Worm (Caenorhabditis elegans): ENCODE results near the gene F40E10.5.

The F40E10.5 gene

DNA sequence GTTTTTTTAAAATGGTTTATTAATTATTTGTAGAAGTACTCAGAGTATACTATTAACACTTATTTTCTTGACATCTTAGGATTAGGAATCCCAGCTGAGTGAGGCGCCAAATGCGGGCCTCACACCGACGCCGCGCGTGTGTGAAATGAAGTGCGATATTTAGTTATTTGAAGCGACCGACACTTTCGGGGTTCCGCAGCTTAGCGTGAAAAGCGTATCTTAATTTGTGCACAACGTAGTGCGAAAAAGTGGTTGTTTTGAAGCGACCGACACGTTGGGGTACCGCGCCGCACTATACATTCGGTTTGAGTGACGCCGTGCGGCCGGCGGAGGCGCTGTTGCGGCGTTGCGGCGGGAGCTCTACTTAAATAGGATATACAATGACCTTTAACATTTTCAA is 3.3 kb downstream of the F40E10.5 start:
- no peak for TF ChIP-seq unc-62 (GFP tag; optimal IDR thresholded peaks at IDR 0.05)

DNA sequence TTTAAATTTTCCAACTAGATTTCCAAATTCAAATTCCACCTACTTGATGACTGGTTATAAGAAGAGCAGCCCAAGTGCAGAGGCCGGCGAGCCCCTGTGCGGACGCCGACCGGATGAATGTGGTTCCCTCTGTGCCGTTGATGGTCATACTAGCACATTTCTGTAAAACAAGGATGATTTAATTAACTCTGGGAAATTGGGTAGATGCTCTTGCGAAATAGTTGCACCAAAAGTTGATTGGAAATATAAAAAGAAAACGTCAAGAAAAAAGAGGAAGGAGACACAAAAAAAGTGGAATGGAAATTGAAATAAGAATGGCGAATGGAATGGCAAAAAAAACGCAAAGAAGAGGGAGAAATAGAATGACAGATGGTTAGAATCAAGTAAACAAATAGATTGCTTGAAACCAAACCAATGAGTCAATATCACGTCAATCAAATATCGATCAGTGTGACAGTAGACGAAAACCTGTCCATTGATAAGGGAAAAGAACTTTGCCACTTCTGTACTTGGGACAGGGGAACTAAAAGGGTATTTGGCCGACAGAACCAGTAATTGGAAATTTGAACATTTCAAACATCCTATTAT is 5.2 kb downstream of the F40E10.5 start, which contains the start of gene tmem-184:
Gene tmem-184, minus strand, starts transcription at position 164 of the 588 bp plus-strand sequence.
- TF ChIP-seq unc-62 (GFP tag; optimal IDR thresholded peaks at IDR 0.05), result no peak

- TF ChIP-seq unc-62 (GFP tag; optimal IDR thresholded peaks at IDR 0.05), result no peak
These were observed 6.6 kb downstream of the F40E10.5 start for ce11 chrX:14708176-14708642.

ce11 chrX:14709591-14709990 is 8.0 kb downstream of the F40E10.5 start:
- no peak for TF ChIP-seq unc-62 (GFP tag; optimal IDR thresholded peaks at IDR 0.05)

DNA sequence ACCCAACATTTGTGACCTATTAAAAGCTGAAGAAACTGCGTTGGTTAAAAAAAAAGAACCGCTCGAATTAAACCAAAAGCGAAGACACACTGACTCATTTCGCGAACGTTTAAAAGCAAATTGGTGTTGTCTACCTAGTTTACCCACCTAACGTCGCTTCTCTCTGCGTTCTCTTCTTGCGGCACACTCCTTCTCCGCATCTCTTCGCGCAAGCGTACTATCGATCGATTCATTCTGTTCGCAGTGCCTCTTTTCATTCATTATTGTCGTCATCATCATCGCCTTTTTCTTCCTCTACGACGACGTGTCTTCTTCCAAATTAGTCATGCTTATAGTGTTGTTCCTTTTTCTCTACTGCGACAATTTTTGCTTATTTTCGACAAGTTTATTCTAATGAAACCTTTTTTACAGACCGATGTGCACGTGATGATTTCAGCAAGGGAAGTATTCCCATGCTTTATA is 9.6 kb downstream of the F40E10.5 start, which contains the start of gene atrn-1:
Gene atrn-1, plus strand, starts transcription at position 412 of the 462 bp plus-strand sequence.
- no peak for TF ChIP-seq unc-62 (GFP tag; optimal IDR thresholded peaks at IDR 0.05)

DNA sequence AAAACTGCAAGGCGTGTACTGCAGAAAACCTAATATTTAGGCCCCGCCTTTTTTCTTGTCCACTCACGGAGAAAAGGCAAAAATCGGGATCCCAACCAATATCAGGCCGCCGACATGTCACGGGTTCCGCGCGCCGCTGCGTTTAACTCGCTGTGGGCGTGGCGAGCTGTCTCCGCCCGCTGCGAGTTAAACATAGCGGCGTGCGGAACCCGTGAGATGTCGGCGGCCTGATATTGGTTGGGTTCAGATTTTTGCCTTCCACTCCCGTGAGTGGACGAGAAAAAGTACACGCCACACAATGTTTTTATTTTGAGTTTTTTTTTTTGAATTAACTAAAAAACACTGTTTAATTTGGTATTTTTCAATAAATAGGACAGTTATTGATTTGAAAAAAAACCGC is 13.9 kb downstream of the F40E10.5 start:
- TF ChIP-seq unc-62 (GFP tag; optimal IDR thresholded peaks at IDR 0.05), result no peak

ce11 chrX:14717782-14718181 is 16.2 kb downstream of the F40E10.5 start:
- no peak for TF ChIP-seq unc-62 (GFP tag; optimal IDR thresholded peaks at IDR 0.05)

ce11 chrX:14721098-14721497 is 19.5 kb downstream of the F40E10.5 start, which contains the start of gene F33C8.2:
F33C8.2 (plus strand) TSS chrX:14721398.
- TF ChIP-seq unc-62 (GFP tag; optimal IDR thresholded peaks at IDR 0.05), result no peak

DNA sequence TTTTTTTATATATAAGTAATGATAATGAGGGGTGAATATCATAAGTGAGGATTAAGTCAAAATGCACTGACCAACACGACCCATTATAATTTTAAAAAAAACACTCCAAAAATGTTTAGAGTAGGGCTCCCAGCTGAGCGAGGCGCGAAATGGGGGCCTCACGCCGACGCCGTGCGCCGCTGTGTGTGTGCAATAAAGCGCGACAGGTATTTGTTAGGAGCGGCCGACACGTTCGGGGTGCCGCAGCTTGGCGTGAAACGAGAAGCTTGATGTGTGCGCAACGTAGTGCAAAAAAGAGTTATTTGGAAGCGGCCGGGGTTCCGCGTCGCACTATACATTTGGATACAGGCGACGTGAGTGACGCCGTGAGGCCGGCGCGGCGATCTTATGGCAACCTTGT is 23.3 kb downstream of the F40E10.5 start:
- TF ChIP-seq unc-62 (GFP tag; optimal IDR thresholded peaks at IDR 0.05), result no peak

DNA sequence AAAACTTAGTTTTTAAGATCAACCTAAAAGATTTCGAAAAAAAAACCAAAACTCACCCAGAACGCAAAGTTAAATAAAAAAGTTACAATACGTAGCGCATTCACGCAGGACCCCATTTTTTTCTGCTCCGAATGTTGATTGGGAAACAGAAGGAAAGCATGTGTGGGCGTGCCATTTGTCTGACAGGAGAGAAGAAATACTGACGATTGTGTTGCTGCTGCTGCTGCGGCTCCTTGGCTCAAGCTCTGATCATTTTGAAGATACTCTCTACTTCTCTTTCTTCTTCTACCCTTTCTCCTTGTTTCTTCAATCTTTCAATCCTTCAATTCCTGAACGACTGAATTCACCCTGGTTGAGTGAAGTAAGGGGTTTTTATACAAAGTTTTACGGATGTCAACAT is 27.7 kb downstream of the F40E10.5 start, which contains the start of gene tsp-8:
Gene tsp-8, minus strand, starts transcription at position 185 of the 400 bp plus-strand sequence.
- no peak for TF ChIP-seq unc-62 (GFP tag; optimal IDR thresholded peaks at IDR 0.05)

DNA sequence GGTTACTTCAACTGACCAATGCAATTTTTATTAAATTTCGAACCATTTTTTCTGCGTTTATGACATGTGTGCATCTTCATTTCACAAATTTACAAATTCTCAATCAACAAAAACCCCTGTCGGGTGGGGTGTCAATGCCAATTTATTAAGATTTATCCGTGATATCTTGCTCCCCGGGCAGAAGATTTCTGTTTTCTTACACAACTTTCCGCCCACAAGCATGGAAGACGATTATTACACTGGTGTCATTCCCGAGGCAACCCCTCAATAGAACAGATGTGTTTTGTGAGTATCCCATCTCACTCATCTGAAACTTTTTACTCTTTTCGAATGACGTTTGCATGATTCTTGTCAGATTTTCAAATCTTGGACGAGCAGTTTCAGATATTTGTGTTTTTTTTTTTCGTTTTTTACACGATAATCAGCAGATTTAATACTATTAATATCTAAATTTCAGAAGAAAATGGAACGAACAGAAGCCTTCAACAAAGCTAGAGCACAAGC is 30.3 kb downstream of the F40E10.5 start, which contains the start of gene F33C8.4:
Gene F33C8.4, plus strand, starts transcription at position 454 of the 504 bp plus-strand sequence.
- no peak for TF ChIP-seq unc-62 (GFP tag; optimal IDR thresholded peaks at IDR 0.05)

DNA sequence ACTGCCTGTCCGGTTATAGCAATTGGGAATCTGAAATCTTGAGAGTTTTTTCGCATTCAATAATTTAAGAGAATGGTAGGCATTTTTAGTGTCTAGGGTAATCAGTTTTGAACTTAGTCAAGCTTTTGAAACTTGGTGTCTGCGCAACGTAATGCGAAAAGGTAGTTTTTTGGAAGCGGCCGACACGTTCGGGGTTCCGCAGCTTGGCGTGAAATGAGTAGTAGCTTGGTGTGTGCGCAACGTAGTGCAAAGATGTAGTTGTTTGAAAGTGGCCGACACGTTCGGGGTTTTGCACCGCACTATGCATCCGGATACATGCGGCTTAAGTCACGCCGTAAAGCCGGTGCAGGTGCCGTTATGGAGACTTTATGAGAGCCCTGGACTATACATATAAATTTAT is 34.6 kb downstream of the F40E10.5 start:
- TF ChIP-seq unc-62 (GFP tag; optimal IDR thresholded peaks at IDR 0.05), result no peak

DNA sequence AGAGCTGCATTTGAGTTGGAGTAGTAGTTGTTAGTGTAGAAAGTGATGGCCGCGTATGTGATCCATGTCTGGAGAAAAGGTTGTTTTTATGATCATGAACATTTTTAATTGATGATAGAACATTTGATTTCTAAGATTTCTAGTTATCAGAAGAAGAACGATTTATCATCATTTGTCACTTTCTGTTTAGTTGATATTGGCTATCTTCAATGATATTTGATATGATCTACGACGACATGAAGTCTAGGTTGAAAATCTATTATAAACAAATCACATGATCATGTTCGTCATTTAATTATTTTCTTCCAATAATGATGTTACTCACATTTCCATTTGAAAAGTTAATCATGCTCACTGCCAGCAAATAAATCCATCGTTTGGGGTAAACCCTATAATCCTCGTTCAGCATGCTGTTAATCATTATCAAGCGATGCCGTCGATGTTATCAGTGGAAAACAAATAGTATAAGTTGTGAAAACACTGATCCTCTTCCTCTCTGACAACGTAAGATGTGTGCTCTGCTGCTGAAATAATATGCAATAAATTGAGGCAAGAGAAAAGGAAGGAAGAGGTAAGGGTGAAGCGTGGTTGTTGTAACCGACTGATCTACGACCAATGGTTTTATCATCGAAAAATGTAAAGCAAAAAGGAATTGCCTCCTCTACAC is 35.5 kb downstream of the F40E10.5 start:
- TF ChIP-seq unc-62 (GFP tag; optimal IDR thresholded peaks at IDR 0.05), result no peak

DNA sequence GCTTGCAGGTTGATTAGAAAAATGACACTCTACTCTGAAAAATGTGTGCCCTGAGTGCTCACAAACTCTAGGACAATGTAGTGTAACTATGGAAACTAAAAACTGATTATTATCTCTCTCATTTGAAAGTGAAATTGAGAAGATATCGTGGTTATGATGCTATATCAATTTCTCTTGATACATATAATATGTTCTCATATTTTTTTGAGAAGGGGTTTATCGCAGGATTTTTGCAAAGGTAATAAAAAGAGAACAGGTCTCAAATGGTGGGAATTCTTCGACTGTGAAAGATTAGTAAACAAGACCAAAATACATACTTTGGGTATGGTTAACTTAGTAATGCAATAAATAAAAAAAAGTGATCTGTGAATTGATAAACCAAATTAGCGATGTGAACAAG is 36.0 kb downstream of the F40E10.5 start:
- TF ChIP-seq unc-62 (GFP tag; optimal IDR thresholded peaks at IDR 0.05), result no peak

DNA sequence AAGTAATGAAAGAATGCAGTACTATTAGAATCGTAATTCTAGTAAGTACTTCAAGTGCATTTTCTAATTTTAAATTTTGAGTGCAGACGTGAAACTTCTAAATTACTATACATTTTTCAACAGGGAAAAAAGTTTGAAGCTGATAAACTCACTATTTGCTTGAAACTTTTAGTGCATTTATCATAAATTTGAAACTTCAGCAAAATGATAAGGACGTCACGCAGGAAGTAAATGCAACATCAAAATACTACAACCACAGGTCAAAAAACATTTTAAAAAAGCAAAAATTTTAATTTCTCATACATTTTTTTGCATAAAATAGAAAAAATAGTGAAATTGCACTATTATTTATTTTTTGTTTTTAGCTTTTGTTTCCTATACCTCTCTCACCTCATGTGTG is 37.9 kb downstream of the F40E10.5 start:
- TF ChIP-seq unc-62 (GFP tag; optimal IDR thresholded peaks at IDR 0.05), result no peak

DNA sequence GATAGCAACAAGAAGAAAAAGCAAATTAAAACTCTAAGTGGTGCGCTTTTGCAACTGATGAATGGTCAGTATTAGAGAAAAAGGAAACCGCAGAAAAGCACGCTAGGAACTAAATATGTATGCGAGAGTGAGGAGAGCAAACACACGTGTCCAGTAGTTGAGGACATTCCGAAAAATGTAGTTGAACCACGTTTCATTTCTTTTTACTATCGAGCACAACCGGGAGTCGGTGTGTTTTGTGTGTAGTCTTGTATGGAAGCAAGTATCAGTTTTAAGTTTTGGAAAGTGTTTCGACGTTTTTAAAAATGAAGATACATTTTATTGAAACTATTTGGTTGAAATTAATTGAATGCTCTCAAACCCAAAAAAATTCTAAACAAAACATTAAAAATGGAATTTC is 38.4 kb downstream of the F40E10.5 start, which contains the start of gene C05G5.1:
Gene C05G5.1, minus strand, starts transcription at position 101 of the 400 bp plus-strand sequence.
- no peak for TF ChIP-seq unc-62 (GFP tag; optimal IDR thresholded peaks at IDR 0.05)

ce11 chrX:14743210-14743609 is 41.6 kb downstream of the F40E10.5 start:
- no peak for TF ChIP-seq unc-62 (GFP tag; optimal IDR thresholded peaks at IDR 0.05)
